Worm (Caenorhabditis elegans): ENCODE data around the gene F55B11.5.

DNA sequence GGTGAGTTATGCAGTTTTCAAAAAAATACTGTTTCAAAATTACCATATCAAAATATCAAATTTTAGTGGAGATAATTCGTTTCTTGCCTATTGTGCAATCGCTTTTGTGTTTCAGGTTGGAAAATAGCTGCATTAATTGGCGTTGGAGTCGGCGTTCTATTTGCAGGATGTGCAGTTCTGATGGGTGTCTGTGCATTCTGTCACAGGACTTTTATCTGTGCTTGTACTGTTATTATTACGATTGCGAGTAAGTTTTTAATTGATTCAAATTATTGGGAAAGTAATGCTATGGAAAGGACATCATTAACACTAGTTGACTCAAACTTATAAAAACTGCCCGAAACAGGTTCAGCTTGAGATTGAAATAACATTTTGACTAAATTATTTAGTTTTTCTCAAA, 32.7 kb upstream of the F55B11.5 start:
- TF ChIP-seq him-1 (tag; optimal IDR thresholded peaks at IDR 0.05) (no peak), W03F9.2 (tag; optimal IDR thresholded peaks at IDR 0.05) (no peak), dao-5 (tag; optimal IDR thresholded peaks at IDR 0.05) (no peak)
